Fruit fly (Drosophila melanogaster) whole organism, adult: ENCODE results near the gene CG7728.

Source experiments
- CG11617 ChIP-seq: fragments of 200-800 bp; sonication (Bioruptor generic); optimal IDR thresholded peaks from 2 replicates; lab custom pipeline; 2017; ENCODE audit warnings: mild to moderate bottlenecking, missing biosample characterization, missing genetic modification reagents, missing genetic modification characterization
- CG12768 ChIP-seq: fragments of 200-800 bp; sonication (Bioruptor generic); optimal IDR thresholded peaks from 2 replicates; lab custom pipeline; 2017; ENCODE audit warnings: missing biosample characterization, missing genetic modification characterization, mild to moderate bottlenecking, moderate library complexity, missing genetic modification reagents
- CG14711 ChIP-seq: fragments of 200-800 bp; sonication (Bioruptor generic); optimal IDR thresholded peaks from 2 replicates; lab custom pipeline; 2018; ENCODE audit warnings: missing biosample characterization, mild to moderate bottlenecking, missing genetic modification characterization, moderate library complexity
- CG1620 ChIP-seq: fragments of 200-800 bp; sonication (Bioruptor generic); optimal IDR thresholded peaks from 2 replicates; lab custom pipeline; 2016; ENCODE audit warnings: missing biosample characterization, missing genetic modification characterization
- CG33017 ChIP-seq: fragments of 200-800 bp; sonication (Bioruptor generic); optimal IDR thresholded peaks from 2 replicates; lab custom pipeline; 2018; ENCODE audit warnings: missing biosample characterization, mild to moderate bottlenecking, missing genetic modification characterization, moderate library complexity
- CG5204 ChIP-seq: fragments of 200-800 bp; sonication (Bioruptor generic); optimal IDR thresholded peaks from 2 replicates; lab custom pipeline; 2016; ENCODE audit warnings: missing biosample characterization, missing genetic modification characterization
- CG7045 ChIP-seq: fragments of 200-800 bp; sonication (Bioruptor generic); optimal IDR thresholded peaks from 2 replicates; lab custom pipeline; 2017; ENCODE audit warnings: missing biosample characterization, mild to moderate bottlenecking, missing genetic modification characterization
- CG7101 ChIP-seq: fragments of 200-800 bp; sonication (Bioruptor generic); optimal IDR thresholded peaks from 2 replicates; lab custom pipeline; 2018; ENCODE audit warnings: missing biosample characterization, mild to moderate bottlenecking, missing genetic modification characterization, moderate library complexity
- Clk ChIP-seq: fragments of 200-800 bp; sonication (Bioruptor generic); optimal IDR thresholded peaks from 2 replicates; lab custom pipeline; 2017; ENCODE audit warnings: missing biosample characterization, missing genetic modification characterization
- Crg-1 ChIP-seq: fragments of 200-800 bp; sonication (Bioruptor generic); optimal IDR thresholded peaks from 2 replicates; lab custom pipeline; 2016; ENCODE audit warnings: missing biosample characterization, missing genetic modification characterization
- Hr96 ChIP-seq: fragments of 200-800 bp; sonication (Bioruptor generic); optimal IDR thresholded peaks from 2 replicates; lab custom pipeline; 2016; ENCODE audit warnings: missing biosample characterization, missing genetic modification characterization
- Mnt ChIP-seq: fragments of 200-800 bp; sonication (Bioruptor generic); optimal IDR thresholded peaks from 2 replicates; lab custom pipeline; 2016; ENCODE audit warnings: missing biosample characterization, mild to moderate bottlenecking, missing genetic modification characterization
- bab1 ChIP-seq: fragments of 200-800 bp; sonication (Bioruptor generic); optimal IDR thresholded peaks from 3 replicates; lab custom pipeline; 2019; ENCODE audit warnings: missing biosample characterization, mild to moderate bottlenecking, missing genetic modification characterization, moderate library complexity
- cic ChIP-seq: fragments of 200-800 bp; sonication (Bioruptor generic); optimal IDR thresholded peaks from 2 replicates; lab custom pipeline; 2017; ENCODE audit warnings: missing biosample characterization, mild to moderate bottlenecking, missing genetic modification characterization, moderate library complexity
- cnc ChIP-seq, 2 experiments: fragments of >200 bp; optimal IDR thresholded peaks; 2 replicates each; lab custom pipeline; 2017
- kay ChIP-seq: fragments of 200-800 bp; sonication (Bioruptor generic); peaks from one replicate; lab custom pipeline; 2016; ENCODE audit warnings: missing biosample characterization, missing genetic modification characterization, borderline replicate concordance
- ovo ChIP-seq: fragments of 200-800 bp; sonication (Bioruptor generic); optimal IDR thresholded peaks from 2 replicates; lab custom pipeline; 2016; ENCODE audit warnings: missing biosample characterization, missing genetic modification characterization
- pad ChIP-seq: fragments of 200-800 bp; sonication (Bioruptor generic); optimal IDR thresholded peaks from 3 replicates; lab custom pipeline; 2017; ENCODE audit warnings: missing biosample characterization, missing genetic modification characterization, mild to moderate bottlenecking, moderate library complexity, missing genetic modification reagents
- tj ChIP-seq: fragments of 200-800 bp; sonication (Bioruptor generic); optimal IDR thresholded peaks from 3 replicates; lab custom pipeline; 2017; ENCODE audit warnings: missing biosample characterization, mild to moderate bottlenecking, missing genetic modification characterization, moderate library complexity
- toe ChIP-seq: fragments of 200-800 bp; sonication (Bioruptor generic); optimal IDR thresholded peaks from 2 replicates; lab custom pipeline; 2016; ENCODE audit warnings: missing biosample characterization, missing genetic modification characterization

CG7728 gene

dm6 chr3L:17035492-17035891, 19.2 kb downstream of the CG7728 start, which contains the start of gene beg:
Gene beg (plus strand): TSS chr3L:17035668.
- no peak for TF ChIP-seq Mnt (GFP tag; lab: Kevin White, UChicago)
- no peak for TF ChIP-seq Clk (GFP tag; lab: Kevin White, UChicago)
- TF ChIP-seq CG7101 (tag; lab: Kevin White, UChicago), result no peak
- TF ChIP-seq CG7045 (GFP tag; lab: Kevin White, UChicago), result no peak
- no peak for TF ChIP-seq CG14711 (tag; lab: Kevin White, UChicago)
- TF ChIP-seq CG12768 (GFP tag; lab: Kevin White, UChicago), result no peak
- TF ChIP-seq pad, result no peak
- no peak for TF ChIP-seq CG1620 (GFP tag; lab: Kevin White, UChicago)
- TF ChIP-seq ovo (GFP tag; lab: Kevin White, UChicago), result no peak
- TF ChIP-seq CG5204 (GFP tag; lab: Kevin White, UChicago), result no peak
- TF ChIP-seq cnc (optimal IDR thresholded peaks at IDR 0.05; lab: Kevin White, UChicago), result no peak
- TF ChIP-seq toe, result no peak
- TF ChIP-seq tj (GFP tag; lab: Kevin White, UChicago), result no peak
- no peak for TF ChIP-seq CG33017 (tag; lab: Kevin White, UChicago)

- peak; percentile 4 for TF ChIP-seq CG7101 (tag; lab: Kevin White, UChicago)
- no peak for TF ChIP-seq tj (GFP tag; lab: Kevin White, UChicago)
- TF ChIP-seq kay, result no peak
- TF ChIP-seq CG33017 (tag; lab: Kevin White, UChicago), result no peak
- no peak for TF ChIP-seq Crg-1 (GFP tag; lab: Kevin White, UChicago)
- no peak for TF ChIP-seq toe
- TF ChIP-seq CG11617 (GFP tag; lab: Kevin White, UChicago), result peak; percentile 42
- TF ChIP-seq CG1620 (GFP tag; lab: Kevin White, UChicago), result peak; percentile 28
- peak; percentile 41 for TF ChIP-seq CG14711 (tag; lab: Kevin White, UChicago)
- no peak for TF ChIP-seq cnc (optimal IDR thresholded peaks at IDR 0.05; lab: Kevin White, UChicago)
- peak; percentile 84 for TF ChIP-seq Mnt (GFP tag; lab: Kevin White, UChicago)
Measured at dm6 chr3L:17042297-17042921, 26.1 kb downstream of the CG7728 start, which contains the start of the genes scaf6 and Papst2. Gene scaf6 (minus strand): TSS chr3L:17042574. Gene Papst2 (plus strand): TSS chr3L:17042797.

- TF ChIP-seq CG5204 (GFP tag; lab: Kevin White, UChicago), result no peak
- no peak for TF ChIP-seq kay
- TF ChIP-seq CG11617 (GFP tag; lab: Kevin White, UChicago), result peak; percentile 29
- TF ChIP-seq Crg-1 (GFP tag; lab: Kevin White, UChicago), result peak; percentile 68
- peak; percentile 64 for TF ChIP-seq bab1 (GFP tag; lab: Kevin White, UChicago)
- TF ChIP-seq CG14711 (tag; lab: Kevin White, UChicago), result peak; percentile 1
- peak; percentile 8 for TF ChIP-seq Mnt (GFP tag; lab: Kevin White, UChicago)
- TF ChIP-seq CG7101 (tag; lab: Kevin White, UChicago), result peak; percentile 39
- TF ChIP-seq CG33017 (tag; lab: Kevin White, UChicago), result no peak
- TF ChIP-seq CG1620 (GFP tag; lab: Kevin White, UChicago), result peak; percentile 8
Measured at dm6 chr3L:17044799-17045198, 28.5 kb downstream of the CG7728 start, which contains the start of gene Pop5. Gene Pop5 (minus strand): TSS chr3L:17045038.

dm6 chr3L:17045431-17046238, 29.3 kb downstream of the CG7728 start, which contains the start of gene TpnC73F:
Gene TpnC73F (plus strand): TSS chr3L:17046063.
- TF ChIP-seq kay (no peak), CG12768 (GFP tag; lab: Kevin White, UChicago) (no peak), Mnt (GFP tag; lab: Kevin White, UChicago) (no peak), ovo (GFP tag; lab: Kevin White, UChicago) (no peak), CG14711 (tag; lab: Kevin White, UChicago) (no peak), CG7045 (GFP tag; lab: Kevin White, UChicago) (no peak), cic (no peak), Clk (GFP tag; lab: Kevin White, UChicago) (no peak)

- TF ChIP-seq Crg-1 (GFP tag; lab: Kevin White, UChicago), result no peak
- TF ChIP-seq tj (GFP tag; lab: Kevin White, UChicago), result no peak
- TF ChIP-seq pad, result no peak
- TF ChIP-seq Mnt (GFP tag; lab: Kevin White, UChicago), result no peak
Measured at dm6 chr3L:17047811-17048239, 31.5 kb downstream of the CG7728 start.

- TF ChIP-seq Hr96 (no peak), bab1 (GFP tag; lab: Kevin White, UChicago) (peak; percentile 19)
Measured at dm6 chr3L:17049314-17049713, 33.0 kb downstream of the CG7728 start, which contains the start of gene rogdi. Gene rogdi (plus strand): TSS chr3L:17049512.
